Worm (Caenorhabditis elegans) whole organism, L3 larva: ENCODE data around the gene T26C5.3.

ENCODE experiments used
- ZK546.5 ChIP-seq: sonication (generic microtip); optimal IDR thresholded peaks from 2 replicates; lab custom pipeline; 2017; ENCODE audit warnings: missing biosample characterization, missing genetic modification characterization
- aly-2 ChIP-seq: fragments of 150-350 bp; optimal IDR thresholded peaks from 2 replicates; lab custom pipeline; 2014; ENCODE audit warnings: missing biosample characterization, missing genetic modification characterization
- ceh-28 ChIP-seq: fragments of 150-350 bp; optimal IDR thresholded peaks from 2 replicates; lab custom pipeline; 2014; ENCODE audit warnings: missing biosample characterization, missing genetic modification reagents, missing genetic modification characterization
- elt-2 ChIP-seq: sonication (generic microtip); optimal IDR thresholded peaks from 2 replicates; lab custom pipeline; 2016; ENCODE audit warnings: missing genetic modification reagents, mild to moderate bottlenecking, missing genetic modification characterization, missing compliant biosample characterization
- fos-1 ChIP-seq: fragments of 150-350 bp; optimal IDR thresholded peaks from 2 replicates; lab custom pipeline; 2014; ENCODE audit warnings: missing biosample characterization, missing genetic modification characterization
- mdl-1 ChIP-seq: fragments of 150-350 bp; optimal IDR thresholded peaks from 2 replicates; lab custom pipeline; 2014; ENCODE audit warnings: missing biosample characterization, missing genetic modification characterization
- nhr-12 ChIP-seq: fragments of 150-350 bp; optimal IDR thresholded peaks from 2 replicates; lab custom pipeline; 2014; ENCODE audit warnings: missing biosample characterization, missing genetic modification characterization
- nhr-23 ChIP-seq: fragments of 150-350 bp; optimal IDR thresholded peaks from 2 replicates; lab custom pipeline; 2014; ENCODE audit warnings: missing biosample characterization, missing genetic modification reagents, missing genetic modification characterization
- nhr-25 ChIP-seq: sonication (generic microtip); optimal IDR thresholded peaks from 2 replicates; lab custom pipeline; 2017; ENCODE audit warnings: missing biosample characterization, missing genetic modification characterization
- nhr-43 ChIP-seq: sonication (generic microtip); optimal IDR thresholded peaks from 2 replicates; lab custom pipeline; 2016; ENCODE audit warnings: mild to moderate bottlenecking, missing genetic modification characterization, missing compliant biosample characterization; ENCODE audit not compliant: poor library complexity, severe bottlenecking
- pha-4 ChIP-seq: fragments of 150-350 bp; optimal IDR thresholded peaks from 2 replicates; lab custom pipeline; 2014; ENCODE audit warnings: missing biosample characterization, missing genetic modification reagents, missing genetic modification characterization
- snpc-4 ChIP-seq: fragments of 150-350 bp; optimal IDR thresholded peaks from 2 replicates; lab custom pipeline; 2014; ENCODE audit warnings: missing biosample characterization, missing genetic modification characterization
- unc-39 ChIP-seq: sonication (generic microtip); optimal IDR thresholded peaks from 4 replicates; lab custom pipeline; 2017; ENCODE audit warnings: missing biosample characterization, missing genetic modification characterization
- unc-62 ChIP-seq: fragments of 150-350 bp; sonication (generic microtip); optimal IDR thresholded peaks from 4 replicates; lab custom pipeline; 2014; ENCODE audit warnings: missing biosample characterization, missing genetic modification reagents, missing genetic modification characterization

- no peak for TF ChIP-seq nhr-23
- no peak for TF ChIP-seq unc-62
- TF ChIP-seq elt-2 (tag; lab: Kevin White, UChicago), result no peak
- no peak for TF ChIP-seq snpc-4 (tag; lab: Kevin White, UChicago)
- no peak for TF ChIP-seq pha-4 (tag; lab: Kevin White, UChicago)
- no peak for TF ChIP-seq nhr-43 (tag; lab: Kevin White, UChicago)
- TF ChIP-seq aly-2 (tag; lab: Kevin White, UChicago), result no peak
- TF ChIP-seq mdl-1 (tag; lab: Kevin White, UChicago), result no peak
- no peak for TF ChIP-seq ZK546.5 (tag; lab: Kevin White, UChicago)
- no peak for TF ChIP-seq unc-39 (tag; lab: Kevin White, UChicago)
- TF ChIP-seq fos-1 (tag; lab: Kevin White, UChicago), result no peak
- TF ChIP-seq nhr-12 (tag; lab: Kevin White, UChicago), result no peak
- no peak for TF ChIP-seq ceh-28 (tag; lab: Kevin White, UChicago)
- no peak for TF ChIP-seq nhr-25 (tag; lab: Kevin White, UChicago)
Measured at ce11 chrII:9254187-9254586, 17.8 kb downstream of the T26C5.3 start, which contains the start of gene nlp-82.
